Worm (Caenorhabditis elegans): ENCODE data around the gene K07F5.14.

The K07F5.14 gene

DNA sequence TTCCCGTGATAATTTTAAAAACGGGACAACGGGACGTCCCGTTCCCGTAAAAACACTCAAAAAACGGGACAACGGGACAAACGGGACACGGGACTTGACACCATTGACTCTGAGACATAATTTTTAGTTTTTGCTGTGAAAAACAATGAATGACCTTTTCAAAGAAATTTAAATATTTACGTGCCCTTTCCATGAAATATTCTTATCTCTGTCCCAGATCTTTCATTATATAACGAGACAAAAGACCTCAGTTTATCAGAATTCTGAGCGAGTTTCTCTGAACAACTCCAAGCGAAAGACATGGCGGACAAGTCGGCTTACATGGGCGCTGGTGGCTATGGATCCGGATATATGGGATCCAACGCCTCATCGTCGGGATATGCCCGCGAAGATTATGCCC lies 18.3 kb upstream of the K07F5.14 start, which contains the start of gene nspd-2:
nspd-2 (plus strand) TSS at position 301 of the 400 bp plus-strand sequence.
- no peak for TF ChIP-seq sma-3 (GFP tag; optimal IDR thresholded peaks at IDR 0.05)
- no peak for TF ChIP-seq ama-1 (optimal IDR thresholded peaks at IDR 0.05)
- no peak for TF ChIP-seq C34F6.9 (tag; optimal IDR thresholded peaks at IDR 0.05)
- no peak for TF ChIP-seq ztf-11 (tag; optimal IDR thresholded peaks at IDR 0.05)
- no peak for TF ChIP-seq nhr-129 (tag; optimal IDR thresholded peaks at IDR 0.05)
- TF ChIP-seq Y55F3AM.14 (GFP tag; optimal IDR thresholded peaks at IDR 0.05): no peak
- TF ChIP-seq ztf-4 (tag; optimal IDR thresholded peaks at IDR 0.05): no peak

DNA sequence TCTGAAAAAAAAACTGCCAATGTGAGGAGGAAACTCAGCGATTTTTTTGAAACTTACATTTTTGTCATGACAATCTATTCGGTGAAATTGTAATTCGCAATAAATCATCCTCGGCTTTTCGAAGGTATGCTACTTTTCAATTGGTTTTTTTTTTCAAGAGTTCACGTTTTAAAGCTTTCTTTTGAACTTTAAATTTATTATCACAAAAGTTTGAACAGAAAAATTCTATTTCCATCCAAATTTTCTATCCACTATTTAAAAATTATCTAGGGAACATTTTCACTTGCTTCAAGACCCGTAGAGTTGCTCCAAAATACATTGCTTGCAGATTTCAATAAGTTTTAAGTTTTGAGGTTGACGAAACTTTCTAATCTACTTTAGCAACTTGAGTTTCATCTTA lies 15.4 kb upstream of the K07F5.14 start, which contains the start of gene K07F5.6:
K07F5.6 (minus strand) TSS at position 101 of the 400 bp plus-strand sequence.
- no peak for TF ChIP-seq peb-1 (tag; optimal IDR thresholded peaks at IDR 0.05)
- no peak for TF ChIP-seq ztf-11 (tag; optimal IDR thresholded peaks at IDR 0.05)
- TF ChIP-seq ztf-4 (tag; optimal IDR thresholded peaks at IDR 0.05): no peak
- no peak for TF ChIP-seq lin-39 (tag; optimal IDR thresholded peaks at IDR 0.05)
- no peak for TF ChIP-seq sma-3 (GFP tag; optimal IDR thresholded peaks at IDR 0.05)
- no peak for TF ChIP-seq alr-1 (tag; optimal IDR thresholded peaks at IDR 0.05)
- TF ChIP-seq blmp-1 (tag; optimal IDR thresholded peaks at IDR 0.05; ENCODE audit: insufficient read depth): no peak
- TF ChIP-seq mab-5 (tag; optimal IDR thresholded peaks at IDR 0.05): no peak
- TF ChIP-seq nhr-10 (tag; optimal IDR thresholded peaks at IDR 0.05): no peak
- TF ChIP-seq lin-13 (GFP tag; optimal IDR thresholded peaks at IDR 0.05): no peak
- TF ChIP-seq R02D3.7 (tag; optimal IDR thresholded peaks at IDR 0.05): no peak
- TF ChIP-seq dmd-4 (tag; optimal IDR thresholded peaks at IDR 0.05): no peak

DNA sequence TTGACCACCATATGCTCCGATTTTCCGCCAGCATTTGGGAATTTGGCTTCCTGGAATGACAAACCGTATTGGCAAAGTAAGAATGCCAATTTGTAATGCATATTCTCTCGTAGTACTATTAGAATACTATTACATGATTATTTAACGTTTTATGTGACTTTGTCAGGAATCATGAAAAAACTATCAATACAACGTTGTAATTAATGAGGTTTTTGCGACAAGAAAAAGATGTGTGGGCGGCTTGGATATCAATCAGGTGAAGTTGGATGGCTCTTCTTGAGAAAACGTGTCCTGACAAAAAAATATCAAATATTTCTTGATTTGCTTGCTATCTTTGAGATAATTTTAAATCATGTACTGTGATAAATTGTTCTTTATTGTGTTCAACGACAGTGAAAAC lies 13.9 kb upstream of the K07F5.14 start, which contains the start of gene K07F5.7:
K07F5.7 (minus strand) TSS at position 101 of the 400 bp plus-strand sequence.
- TF ChIP-seq lin-11 (tag; optimal IDR thresholded peaks at IDR 0.05): no peak
- no peak for TF ChIP-seq C34F6.9 (tag; optimal IDR thresholded peaks at IDR 0.05)
- TF ChIP-seq ZK546.5 (tag; optimal IDR thresholded peaks at IDR 0.05): no peak
- no peak for TF ChIP-seq F13H6.1 (tag; optimal IDR thresholded peaks at IDR 0.05)
- TF ChIP-seq lin-39 (tag; optimal IDR thresholded peaks at IDR 0.05): no peak
- TF ChIP-seq skn-1 (tag; optimal IDR thresholded peaks at IDR 0.05): no peak
- no peak for TF ChIP-seq mdl-1 (tag; optimal IDR thresholded peaks at IDR 0.05)
- no peak for TF ChIP-seq unc-55 (GFP tag; optimal IDR thresholded peaks at IDR 0.05)
- no peak for TF ChIP-seq peb-1 (tag; optimal IDR thresholded peaks at IDR 0.05)
- TF ChIP-seq aly-2 (tag; optimal IDR thresholded peaks at IDR 0.05): no peak
- no peak for TF ChIP-seq ama-1 (optimal IDR thresholded peaks at IDR 0.05)

DNA sequence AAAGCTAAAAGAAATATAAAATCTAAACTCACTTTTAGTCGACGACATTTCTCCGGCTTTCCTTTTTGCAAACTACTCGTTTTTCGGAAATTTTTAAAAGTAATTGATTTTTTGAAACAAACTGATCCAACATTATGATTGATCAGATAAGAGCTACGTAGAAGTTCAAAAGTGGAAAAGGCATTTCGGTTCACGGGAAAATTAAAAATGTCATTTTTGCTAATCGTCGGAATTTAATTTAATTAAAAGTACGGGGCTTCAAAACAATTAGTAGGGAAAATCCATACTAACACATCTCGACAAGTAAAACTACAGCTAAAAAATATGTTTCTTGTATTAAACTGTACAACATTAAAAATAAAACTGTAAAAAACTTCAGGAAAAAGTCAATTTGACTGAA lies 12.4 kb upstream of the K07F5.14 start, which contains the start of gene K07F5.8:
K07F5.8 (minus strand) TSS at position 101 of the 400 bp plus-strand sequence.
- no peak for TF ChIP-seq lin-11 (tag; optimal IDR thresholded peaks at IDR 0.05)
- no peak for TF ChIP-seq sma-9 (GFP tag; optimal IDR thresholded peaks at IDR 0.05)
- TF ChIP-seq sma-9 (tag; optimal IDR thresholded peaks at IDR 0.05): no peak
- no peak for TF ChIP-seq gmeb-1 (tag; optimal IDR thresholded peaks at IDR 0.05)
- no peak for TF ChIP-seq elt-1 (tag; optimal IDR thresholded peaks at IDR 0.05)
- TF ChIP-seq ztf-11 (tag; optimal IDR thresholded peaks at IDR 0.05): no peak
- TF ChIP-seq sem-4 (tag; optimal IDR thresholded peaks at IDR 0.05): no peak
- no peak for TF ChIP-seq nhr-23 (tag; optimal IDR thresholded peaks at IDR 0.05)
- no peak for TF ChIP-seq alr-1 (tag; optimal IDR thresholded peaks at IDR 0.05)
- no peak for TF ChIP-seq ama-1 (optimal IDR thresholded peaks at IDR 0.05)
- no peak for TF ChIP-seq zag-1 (tag; optimal IDR thresholded peaks at IDR 0.05)
- no peak for TF ChIP-seq Y55F3AM.14 (GFP tag; optimal IDR thresholded peaks at IDR 0.05)
- no peak for TF ChIP-seq nhr-25 (tag; optimal IDR thresholded peaks at IDR 0.05)

DNA sequence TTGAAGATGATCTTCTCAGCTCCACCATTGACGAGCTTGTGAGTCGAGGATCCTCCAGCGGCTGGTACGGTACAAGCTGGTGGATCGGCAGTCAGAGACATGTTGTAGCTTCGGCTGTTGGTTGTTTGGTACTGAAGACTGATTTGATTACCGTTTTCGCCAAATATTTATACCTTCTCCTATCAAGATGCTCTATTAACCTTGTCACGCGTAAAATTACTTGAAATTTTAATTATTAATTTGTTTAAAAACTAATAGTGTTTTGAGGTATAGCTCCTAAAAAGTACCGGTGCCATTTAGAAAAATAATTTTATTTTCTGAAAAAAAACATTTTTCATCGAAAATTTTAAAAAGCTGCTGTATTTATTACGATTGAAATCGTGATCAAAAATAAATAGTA lies 11.1 kb upstream of the K07F5.14 start, which contains the start of gene ssp-10:
ssp-10 (minus strand) TSS at position 101 of the 400 bp plus-strand sequence.
- no peak for TF ChIP-seq fos-1 (tag; optimal IDR thresholded peaks at IDR 0.05)
- no peak for TF ChIP-seq ztf-4 (tag; optimal IDR thresholded peaks at IDR 0.05)
- no peak for TF ChIP-seq blmp-1 (tag; optimal IDR thresholded peaks at IDR 0.05; ENCODE audit: insufficient read depth)
- no peak for TF ChIP-seq nhr-21 (tag; optimal IDR thresholded peaks at IDR 0.05)
- no peak for TF ChIP-seq ztf-11 (tag; optimal IDR thresholded peaks at IDR 0.05)
- no peak for TF ChIP-seq egl-27 (tag; optimal IDR thresholded peaks at IDR 0.05)
- no peak for TF ChIP-seq ceh-82 (tag; optimal IDR thresholded peaks at IDR 0.05)
- TF ChIP-seq unc-55 (GFP tag; optimal IDR thresholded peaks at IDR 0.05): no peak
- no peak for TF ChIP-seq nhr-25 (tag; optimal IDR thresholded peaks at IDR 0.05)
- TF ChIP-seq ceh-16 (tag; optimal IDR thresholded peaks at IDR 0.05): no peak
- no peak for TF ChIP-seq lsy-2 (tag; optimal IDR thresholded peaks at IDR 0.05)
- no peak for TF ChIP-seq F13H6.1 (tag; optimal IDR thresholded peaks at IDR 0.05)

Data from whole organism, L2 larva.